Worm (Caenorhabditis elegans): ENCODE measurements around the gene zmp-6.

The zmp-6 gene

DNA sequence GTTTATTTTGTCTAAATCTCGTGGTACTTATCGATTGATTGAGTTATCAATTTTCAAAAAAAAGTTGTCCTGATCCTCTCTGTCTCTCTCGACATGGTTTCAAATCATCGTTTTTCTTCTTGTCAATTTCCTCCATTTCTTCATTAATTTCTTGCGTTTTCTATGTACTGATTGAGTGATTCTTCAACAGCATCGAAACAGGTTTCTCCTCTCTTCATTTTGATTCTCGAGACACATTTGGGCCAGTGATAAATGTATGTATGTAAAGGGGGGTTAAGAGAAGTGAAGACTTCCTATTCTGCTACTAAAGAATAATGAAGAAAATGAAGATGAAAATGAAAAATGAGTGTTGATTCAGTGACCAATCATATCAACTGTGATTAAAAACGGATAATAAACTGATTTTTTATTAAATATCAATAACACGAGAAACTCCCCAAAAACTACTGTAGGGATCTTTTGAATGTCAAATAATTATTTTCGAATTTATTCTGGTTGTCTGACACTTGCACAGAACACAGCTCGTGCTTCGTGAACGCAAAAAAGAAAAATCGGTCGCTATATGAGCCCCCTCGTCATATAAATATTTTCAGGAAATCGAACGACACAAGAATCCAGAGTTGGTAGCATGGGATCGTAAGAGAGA lies 44.4 kb downstream of the zmp-6 start:
- no peak for TF ChIP-seq daf-12 (tag; optimal IDR thresholded peaks at IDR 0.05)
- peak; percentile 73 for TF ChIP-seq cey-2 (tag; optimal IDR thresholded peaks at IDR 0.05; ENCODE audit: borderline replicate concordance, insufficient read depth)
- TF ChIP-seq egl-27 (tag; optimal IDR thresholded peaks at IDR 0.05) = no peak
- TF ChIP-seq mdl-1 (tag; optimal IDR thresholded peaks at IDR 0.05) = peak in 1 of 2 experiments; percentile 50
- no peak for TF ChIP-seq daf-16 (GFP tag; optimal IDR thresholded peaks at IDR 0.05)
- TF ChIP-seq daf-16 (tag; optimal IDR thresholded peaks at IDR 0.05) = no peak
- no peak for TF ChIP-seq snpc-4 (tag; optimal IDR thresholded peaks at IDR 0.05)
- TF ChIP-seq ceh-62 (tag; optimal IDR thresholded peaks at IDR 0.05) = no peak
- no peak for TF ChIP-seq zip-11 (GFP tag; IDR thresholded peaks at IDR 0.05)
- no peak for TF ChIP-seq ama-1 (optimal IDR thresholded peaks at IDR 0.05)
- TF ChIP-seq nhr-28 (tag; optimal IDR thresholded peaks at IDR 0.05) = peak; percentile 66
- TF ChIP-seq saeg-2 (GFP tag; IDR thresholded peaks at IDR 0.05) = no peak
- no peak for TF ChIP-seq php-3 (GFP tag; IDR thresholded peaks at IDR 0.05)
- no peak for TF ChIP-seq attf-4 (tag; optimal IDR thresholded peaks at IDR 0.05)
- 0 out of 2 replicates have a peak, but pooled peaks have one; percentile 37 for TF ChIP-seq tra-1 (GFP tag; IDR thresholded peaks at IDR 0.05)
- no peak for TF ChIP-seq ztf-11 (tag; optimal IDR thresholded peaks at IDR 0.05)
- no peak for TF ChIP-seq daf-8 (GFP tag; IDR thresholded peaks at IDR 0.05)
- no peak for TF ChIP-seq lin-13 (GFP tag; optimal IDR thresholded peaks at IDR 0.05)
- TF ChIP-seq hlh-30 (tag; optimal IDR thresholded peaks at IDR 0.05; ENCODE audit: insufficient read depth) = peak; percentile 17
- peak; percentile 35 for TF ChIP-seq hlh-11 (tag; optimal IDR thresholded peaks at IDR 0.05)
- no peak for TF ChIP-seq zfp-3 (GFP tag; conservative IDR thresholded peaks at IDR 0.05)
- no peak for TF ChIP-seq D1046.2 (GFP tag; IDR thresholded peaks at IDR 0.05)
- no peak for TF ChIP-seq ctbp-1 (GFP tag; IDR thresholded peaks at IDR 0.05)
- no peak for TF ChIP-seq tag-97 (GFP tag; IDR thresholded peaks at IDR 0.05)
- TF ChIP-seq dpl-1 (GFP tag; optimal IDR thresholded peaks at IDR 0.05) = peak; percentile 7
- TF ChIP-seq Y48G9A.11 (GFP tag; IDR thresholded peaks at IDR 0.05) = no peak
- TF ChIP-seq lin-29 (GFP tag; IDR thresholded peaks at IDR 0.05) = no peak
- no peak for TF ChIP-seq nhr-76 (tag; optimal IDR thresholded peaks at IDR 0.05)
- TF ChIP-seq ceh-28 (tag; optimal IDR thresholded peaks at IDR 0.05) = no peak
- peak; percentile 95 for TF ChIP-seq aha-1 (tag)
- no peak for TF ChIP-seq daf-19 (GFP tag; conservative IDR thresholded peaks at IDR 0.05)
- TF ChIP-seq Y105C5A.15 (GFP tag; IDR thresholded peaks at IDR 0.05) = no peak
- no peak for TF ChIP-seq lim-7 (GFP tag; IDR thresholded peaks at IDR 0.05)
- TF ChIP-seq lsy-2 (tag; optimal IDR thresholded peaks at IDR 0.05) = peak in 1 of 2 experiments; percentile 49
- TF ChIP-seq nhr-48 (tag; optimal IDR thresholded peaks at IDR 0.05) = no peak
- TF ChIP-seq F44E2.7 (GFP tag; IDR thresholded peaks at IDR 0.05) = no peak
- TF ChIP-seq lir-3 (tag; optimal IDR thresholded peaks at IDR 0.05) = no peak
- no peak for TF ChIP-seq arid-1 (GFP tag; conservative IDR thresholded peaks at IDR 0.05)
- no peak for TF ChIP-seq zip-2 (tag; optimal IDR thresholded peaks at IDR 0.05)
- no peak for TF ChIP-seq zag-1 (tag; optimal IDR thresholded peaks at IDR 0.05)
- TF ChIP-seq nhr-102 (tag; optimal IDR thresholded peaks at IDR 0.05) = no peak
- TF ChIP-seq zfp-2 (tag; optimal IDR thresholded peaks at IDR 0.05) = no peak
- no peak for TF ChIP-seq rbr-2 (tag; optimal IDR thresholded peaks at IDR 0.05)
- TF ChIP-seq ZK337.2 (GFP tag; IDR thresholded peaks at IDR 0.05) = no peak
- peak; percentile 37 for TF ChIP-seq mxl-3 (GFP tag; optimal IDR thresholded peaks at IDR 0.05)
